Worm (Caenorhabditis elegans) whole organism, young adult: Measurements from ENCODE around the gene ZK809.8.

Experiments used
- F23B12.7 ChIP-seq: sonication (generic microtip); optimal IDR thresholded peaks from 2 replicates; lab custom pipeline; 2017; ENCODE audit warnings: missing genetic modification characterization, mild to moderate bottlenecking, missing compliant biosample characterization, antibody characterized with exemption, moderate library complexity; ENCODE audit not compliant: insufficient read depth
- ama-1 ChIP-seq, 3 experiments: fragments of 150-350 bp in 1 of 3; sonication (generic microtip) in 2 of 3; optimal IDR thresholded peaks; 2 replicates each; lab custom pipeline; 2014 to 2018; ENCODE audit warnings: missing biosample characterization in 2 of 3, missing genetic modification characterization in 2 of 3, missing genetic modification reagents in 2 of 3
- sdz-38 ChIP-seq: sonication (generic microtip); optimal IDR thresholded peaks from 2 replicates; lab custom pipeline; 2016; ENCODE audit warnings: missing genotype, missing genetic modification characterization, missing compliant biosample characterization
- snpc-4 ChIP-seq, 5 experiments: fragments of 150-350 bp in 1 of 5; sonication (generic microtip) in 4 of 5; optimal IDR thresholded peaks; 2 replicates each; lab custom pipeline; 2014 to 2018; ENCODE audit warnings: missing genetic modification characterization in 5 of 5, missing biosample characterization in 3 of 5, antibody characterized with exemption in 2 of 5, mild to moderate bottlenecking in 2 of 5, missing compliant biosample characterization in 2 of 5, missing genotype in 2 of 5, moderate library complexity in 2 of 5, missing genetic modification reagents in 1 of 5
- zim-3 ChIP-seq: sonication (generic microtip); optimal IDR thresholded peaks from 2 replicates; lab custom pipeline; 2017; ENCODE audit warnings: mild to moderate bottlenecking, missing genetic modification characterization, moderate library complexity, missing compliant biosample characterization

ce11 chrIV:11597079-11597478, 51.8 kb downstream of the ZK809.8 start:
- TF ChIP-seq zim-3 (tag; lab: Kevin White, UChicago) (no peak), sdz-38 (no peak), F23B12.7 (tag; lab: Kevin White, UChicago) (no peak), snpc-4 (GFP tag; optimal IDR thresholded peaks at IDR 0.05; lab: Kevin White, UChicago) (no peak), snpc-4 (tag; optimal IDR thresholded peaks at IDR 0.05; lab: Kevin White, UChicago) (no peak), ama-1 (optimal IDR thresholded peaks at IDR 0.05; lab: Kevin White, UChicago) (no peak), ama-1 (GFP tag; optimal IDR thresholded peaks at IDR 0.05; lab: Kevin White, UChicago) (no peak)
